Fruit fly (Drosophila melanogaster) Kc167 (cell line): ENCODE data around the gene CG11619.

Experiments used
- Myc ChIP-seq: fragments of >200 bp; optimal IDR thresholded peaks from 2 replicates; lab custom pipeline; 2017; ENCODE audit warnings: missing external identifiers
- Sin3A ChIP-seq: fragments of >200 bp; optimal IDR thresholded peaks from 2 replicates; lab custom pipeline; 2018; ENCODE audit warnings: missing external identifiers
- h ChIP-seq: fragments of >200 bp; optimal IDR thresholded peaks from 3 replicates; lab custom pipeline; 2018; ENCODE audit warnings: missing external identifiers
- insv ChIP-seq: fragments of >200 bp; optimal IDR thresholded peaks from 3 replicates; lab custom pipeline; 2018; ENCODE audit warnings: missing external identifiers
- psq ChIP-seq: fragments of >200 bp; optimal IDR thresholded peaks from 2 replicates; lab custom pipeline; 2017; ENCODE audit warnings: missing external identifiers
- ttk ChIP-seq: sonication (Bioruptor generic); optimal IDR thresholded peaks from 2 replicates; lab custom pipeline; 2017; ENCODE audit warnings: missing external identifiers

DNA sequence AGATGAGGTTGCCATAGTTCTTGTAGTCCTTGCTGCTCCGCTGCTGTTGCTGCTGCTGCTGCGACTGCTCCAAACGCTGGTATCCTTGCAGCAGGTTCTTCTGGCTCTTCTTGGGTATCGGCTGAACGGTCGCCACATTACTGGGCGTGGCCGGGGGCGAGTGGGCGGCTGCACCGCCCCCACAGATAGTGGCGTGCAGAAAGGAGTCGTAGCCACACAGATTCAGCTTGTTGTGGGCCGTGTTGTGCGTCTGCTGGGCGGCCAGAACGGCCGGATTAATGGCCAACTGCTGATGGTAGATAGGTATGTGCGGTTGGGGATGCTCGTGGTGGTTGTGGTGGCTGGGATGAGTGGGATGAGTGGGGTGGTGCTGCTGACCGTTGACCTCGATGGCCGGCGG, 17.3 kb upstream of the CG11619 start:
- no peak for TF ChIP-seq Sin3A (lab: Kevin White, UChicago)
- no peak for TF ChIP-seq psq
- no peak for TF ChIP-seq ttk (lab: Kevin White, UChicago)
- no peak for TF ChIP-seq h (lab: Kevin White, UChicago)
- no peak for TF ChIP-seq Myc (lab: Kevin White, UChicago)
- TF ChIP-seq insv (lab: Kevin White, UChicago) = no peak
